Fruit fly (Drosophila melanogaster) whole organism, embryonic: ENCODE results near the gene par-6.

Experiments
- Aef1 ChIP-seq: fragments of 200-800 bp; sonication (Bioruptor generic); IDR thresholded peaks from 3 replicates; pipeline ENCODE4 v1.3.6; 2022; ENCODE audit warnings: missing biosample characterization, missing genetic modification characterization
- B-H1 ChIP-seq: fragments of 200-800 bp; sonication (Bioruptor generic); IDR thresholded peaks from 3 replicates; pipeline ENCODE4 v1.3.6; 2022; ENCODE audit warnings: missing biosample characterization, missing genetic modification characterization
- C15 ChIP-seq: fragments of 200-800 bp; sonication (Bioruptor generic); IDR thresholded peaks from 3 replicates; pipeline ENCODE4 v1.3.6; 2022; ENCODE audit warnings: missing biosample characterization, missing genetic modification characterization
- CG10147 ChIP-seq: fragments of 200-800 bp; sonication (Bioruptor generic); optimal IDR thresholded peaks from 2 replicates; lab custom pipeline; 2019; ENCODE audit warnings: missing biosample characterization, mild to moderate bottlenecking, missing genetic modification characterization, moderate library complexity
- CG10462 ChIP-seq: fragments of 200-800 bp; sonication (Bioruptor generic); optimal IDR thresholded peaks from 2 replicates; lab custom pipeline; 2016; ENCODE audit warnings: missing biosample characterization, missing genetic modification characterization
- CG11247 ChIP-seq: fragments of 200-800 bp; sonication (Bioruptor generic); IDR thresholded peaks from 2 replicates; pipeline ENCODE4 v1.3.6; 2022; ENCODE audit warnings: missing biosample characterization, missing genetic modification characterization
- CG11560 ChIP-seq: fragments of 200-800 bp; sonication (Bioruptor generic); IDR thresholded peaks from 3 replicates; pipeline ENCODE4 v1.3.6; 2022; ENCODE audit warnings: missing biosample characterization, missing genetic modification characterization
- CG11695 ChIP-seq: fragments of 200-800 bp; sonication (Bioruptor generic); IDR thresholded peaks from 3 replicates; pipeline ENCODE4 v1.3.6; 2022; ENCODE audit warnings: missing biosample characterization, missing genetic modification characterization
- CG12391 ChIP-seq: fragments of 200-800 bp; sonication (Bioruptor generic); optimal IDR thresholded peaks from 3 replicates; lab custom pipeline; 2018; ENCODE audit warnings: missing biosample characterization, mild to moderate bottlenecking, missing genetic modification characterization, moderate library complexity
- CG13624 ChIP-seq: fragments of 200-800 bp; sonication (Bioruptor generic); optimal IDR thresholded peaks from 2 replicates; lab custom pipeline; 2016; ENCODE audit warnings: missing biosample characterization, missing genetic modification characterization
- CG1792 ChIP-seq: fragments of 200-800 bp; sonication (Bioruptor generic); optimal IDR thresholded peaks from 2 replicates; lab custom pipeline; 2016; ENCODE audit warnings: missing biosample characterization, missing genetic modification characterization
- CG18619 ChIP-seq: fragments of 200-800 bp; sonication (Bioruptor generic); optimal IDR thresholded peaks from 3 replicates; lab custom pipeline; 2017; ENCODE audit warnings: missing biosample characterization, mild to moderate bottlenecking, missing genetic modification characterization
- CG2199 ChIP-seq: fragments of 200-800 bp; sonication (Bioruptor generic); IDR thresholded peaks from 3 replicates; pipeline ENCODE4 v1.3.6; 2022; ENCODE audit warnings: missing biosample characterization, missing genetic modification characterization
- CG3726 ChIP-seq: fragments of 200-800 bp; sonication (Bioruptor generic); IDR thresholded peaks from 3 replicates; pipeline ENCODE4, ENCODE4 v1.3.6; 2022; ENCODE audit warnings: missing biosample characterization, missing genetic modification characterization
- CG4360 ChIP-seq: fragments of 200-800 bp; sonication (Bioruptor generic); IDR thresholded peaks from 2 replicates; pipeline ENCODE4 v1.3.6; 2022; ENCODE audit warnings: missing biosample characterization, missing genetic modification characterization
- CG4854 ChIP-seq: fragments of 200-800 bp; sonication (Bioruptor generic); optimal IDR thresholded peaks from 2 replicates; lab custom pipeline; 2016; ENCODE audit warnings: missing biosample characterization, missing genetic modification characterization, inconsistent platforms
- CG5180 ChIP-seq: fragments of 200-800 bp; sonication (Bioruptor generic); optimal IDR thresholded peaks from 3 replicates; lab custom pipeline; 2017; ENCODE audit warnings: missing biosample characterization, missing genetic modification characterization, mild to moderate bottlenecking, moderate library complexity, missing genetic modification reagents
- CG6175 ChIP-seq: fragments of 200-800 bp; sonication (Bioruptor generic); IDR thresholded peaks from 3 replicates; pipeline ENCODE4 v1.3.6; 2022; ENCODE audit warnings: missing biosample characterization, missing genetic modification characterization
- CG6689 ChIP-seq: fragments of 200-800 bp; sonication (Bioruptor generic); IDR thresholded peaks from 2 replicates; pipeline ENCODE4 v1.3.6; 2022; ENCODE audit warnings: missing biosample characterization, missing genetic modification characterization
- CG6813 ChIP-seq: fragments of 200-800 bp; sonication (Bioruptor generic); optimal IDR thresholded peaks from 2 replicates; lab custom pipeline; 2017; ENCODE audit warnings: missing biosample characterization, missing genetic modification characterization, mild to moderate bottlenecking, moderate library complexity, missing genetic modification reagents
- CG7372 ChIP-seq: fragments of 200-800 bp; sonication (Bioruptor generic); IDR thresholded peaks from 2 replicates; pipeline ENCODE4 v1.3.6; 2022; ENCODE audit warnings: missing biosample characterization, missing genetic modification characterization
- CG8089 ChIP-seq: fragments of 200-800 bp; sonication (Bioruptor generic); optimal IDR thresholded peaks from 3 replicates; lab custom pipeline; 2016; ENCODE audit warnings: missing biosample characterization, missing genetic modification characterization
- Chrac-16 ChIP-seq: fragments of 200-800 bp; sonication (Bioruptor generic); optimal IDR thresholded peaks from 3 replicates; lab custom pipeline; 2016; ENCODE audit warnings: missing biosample characterization, missing genetic modification characterization
- Drgx ChIP-seq: fragments of 200-800 bp; sonication (Bioruptor generic); IDR thresholded peaks from 2 replicates; pipeline ENCODE4 v1.3.6; 2022; ENCODE audit warnings: missing biosample characterization, missing genetic modification characterization
- NC2α ChIP-seq: fragments of 200-800 bp; sonication (Bioruptor generic); optimal IDR thresholded peaks from 2 replicates; lab custom pipeline; 2016; ENCODE audit warnings: missing biosample characterization, missing genetic modification characterization
- NFAT ChIP-seq: fragments of 200-800 bp; sonication (Bioruptor generic); IDR thresholded peaks from 2 replicates; pipeline ENCODE4 v1.3.6; 2022; ENCODE audit warnings: missing biosample characterization, missing genetic modification characterization
- Nf-YA ChIP-seq: fragments of 200-800 bp; sonication (Bioruptor generic); IDR thresholded peaks from 2 replicates; pipeline ENCODE4 v1.3.6; 2022; ENCODE audit warnings: missing biosample characterization, missing genetic modification characterization
- Sry-β ChIP-seq: fragments of 200-800 bp; sonication (Bioruptor generic); optimal IDR thresholded peaks from 2 replicates; lab custom pipeline; 2018; ENCODE audit warnings: missing biosample characterization, mild to moderate bottlenecking, missing genetic modification characterization, moderate library complexity
- Vsx1 ChIP-seq: fragments of 200-800 bp; sonication (Bioruptor generic); optimal IDR thresholded peaks from 2 replicates; lab custom pipeline; 2017; ENCODE audit warnings: missing biosample characterization, mild to moderate bottlenecking, missing genetic modification characterization, missing genetic modification reagents
- Xrp1 ChIP-seq: fragments of 200-800 bp; sonication (Bioruptor generic); IDR thresholded peaks from 2 replicates; pipeline ENCODE4 v1.3.6; 2022; ENCODE audit warnings: missing biosample characterization, missing genetic modification characterization
- YL-1 ChIP-seq: fragments of 200-800 bp; sonication (Bioruptor generic); optimal IDR thresholded peaks from 3 replicates; lab custom pipeline; 2017; ENCODE audit warnings: missing biosample characterization, mild to moderate bottlenecking, missing genetic modification characterization
- amos ChIP-seq: fragments of 200-800 bp; sonication (Bioruptor generic); IDR thresholded peaks from 2 replicates; pipeline ENCODE4 v1.3.6; 2022; ENCODE audit warnings: missing biosample characterization, missing genetic modification characterization; ENCODE audit not compliant: partially characterized antibody
- ase ChIP-seq: fragments of 200-800 bp; sonication (Bioruptor generic); IDR thresholded peaks from 3 replicates; pipeline ENCODE4 v1.3.6; 2022; ENCODE audit warnings: missing biosample characterization, missing genetic modification characterization
- crc ChIP-seq: fragments of 200-800 bp; sonication (Bioruptor generic); optimal IDR thresholded peaks from 2 replicates; lab custom pipeline; 2016; ENCODE audit warnings: missing biosample characterization, missing genetic modification characterization
- crol ChIP-seq: fragments of 200-800 bp; sonication (Bioruptor generic); IDR thresholded peaks from 2 replicates; pipeline ENCODE4 v1.3.6; 2022; ENCODE audit warnings: missing biosample characterization, missing genetic modification characterization
- dimm ChIP-seq: fragments of 200-800 bp; sonication (Bioruptor generic); IDR thresholded peaks from 2 replicates; pipeline ENCODE4 v1.3.6; 2022; ENCODE audit warnings: missing biosample characterization, missing genetic modification characterization
- dpn ChIP-seq, 2 experiments: fragments of 200-800 bp; sonication (Bioruptor generic); optimal IDR thresholded peaks; 3 replicates each; lab custom pipeline; 2016; ENCODE audit warnings: missing biosample characterization in 2 of 2, missing genetic modification characterization in 2 of 2
- dysf ChIP-seq: fragments of 200-800 bp; sonication (Bioruptor generic); IDR thresholded peaks from 3 replicates; pipeline ENCODE4 v1.3.6; 2022; ENCODE audit warnings: missing biosample characterization, missing genetic modification characterization
- ems ChIP-seq: fragments of 200-800 bp; sonication (Bioruptor generic); optimal IDR thresholded peaks from 3 replicates; lab custom pipeline; 2016; ENCODE audit warnings: missing biosample characterization, missing genetic modification characterization
- en ChIP-seq: fragments of 200-800 bp; sonication (Bioruptor generic); optimal IDR thresholded peaks from 2 replicates; lab custom pipeline; 2016; ENCODE audit warnings: missing biosample characterization, missing genetic modification characterization
- eve ChIP-seq, 2 experiments: fragments of >200 bp; optimal IDR thresholded peaks; 2 replicates each; lab custom pipeline; 2017; ENCODE audit warnings: missing biosample characterization in 2 of 2, missing genetic modification characterization in 2 of 2
- fu2 ChIP-seq: fragments of 200-800 bp; sonication (Bioruptor generic); optimal IDR thresholded peaks from 2 replicates; lab custom pipeline; 2016; ENCODE audit warnings: missing biosample characterization, missing genetic modification characterization
- grau ChIP-seq: fragments of 200-800 bp; optimal IDR thresholded peaks from 3 replicates; lab custom pipeline; 2019; ENCODE audit warnings: missing biosample characterization, mild to moderate bottlenecking, missing genetic modification characterization, moderate library complexity
- grn ChIP-seq: fragments of 200-800 bp; sonication (Bioruptor generic); optimal IDR thresholded peaks from 3 replicates; lab custom pipeline; 2017; ENCODE audit warnings: missing biosample characterization, missing genetic modification characterization
- ind ChIP-seq: fragments of 200-800 bp; sonication (Bioruptor generic); optimal IDR thresholded peaks from 3 replicates; lab custom pipeline; 2016; ENCODE audit warnings: missing biosample characterization, missing genetic modification characterization
- pfk ChIP-seq: fragments of 200-800 bp; sonication (Bioruptor generic); optimal IDR thresholded peaks from 2 replicates; lab custom pipeline; 2018; ENCODE audit warnings: missing biosample characterization, mild to moderate bottlenecking, missing genetic modification characterization, moderate library complexity
- sima ChIP-seq: fragments of 200-800 bp; sonication (Bioruptor generic); optimal IDR thresholded peaks from 2 replicates; lab custom pipeline; 2016; ENCODE audit warnings: missing biosample characterization, missing genetic modification characterization
- stc ChIP-seq: fragments of 200-800 bp; sonication (Bioruptor generic); IDR thresholded peaks from 2 replicates; pipeline ENCODE4 v1.3.6; 2022; ENCODE audit warnings: missing biosample characterization, missing genetic modification characterization
- tll ChIP-seq, 2 experiments: fragments of 200-800 bp in 1 of 2; fragments of >200 bp in 1 of 2; sonication (Bioruptor generic) in 1 of 2; optimal IDR thresholded peaks; 2 replicates each; lab custom pipeline; 2017 to 2019; ENCODE audit warnings: missing biosample characterization in 2 of 2, missing genetic modification characterization in 2 of 2, mild to moderate bottlenecking in 1 of 2, moderate library complexity in 1 of 2
- tx ChIP-seq: fragments of 200-800 bp; sonication (Bioruptor generic); optimal IDR thresholded peaks from 2 replicates; lab custom pipeline; 2016; ENCODE audit warnings: missing biosample characterization, missing genetic modification characterization
- usp ChIP-seq: fragments of >200 bp; optimal IDR thresholded peaks from 2 replicates; lab custom pipeline; 2017; ENCODE audit warnings: missing biosample characterization, missing genetic modification characterization
- z ChIP-seq: fragments of 200-800 bp; sonication (Bioruptor generic); IDR thresholded peaks from 3 replicates; pipeline ENCODE4 v1.3.6; 2022; ENCODE audit warnings: missing biosample characterization, missing genetic modification characterization

par-6 gene

dm6 chrX:17713740-17714135 is 10.6 kb downstream of the par-6 start (continued):
- TF ChIP-seq CG12391, result peak; percentile 42
- TF ChIP-seq CG6813 (GFP tag; lab: Kevin White, UChicago), result peak; percentile 42
- no peak for TF ChIP-seq tll (GFP tag; optimal IDR thresholded peaks at IDR 0.05; lab: Kevin White, UChicago)
- peak; percentile 29 for TF ChIP-seq CG18619 (GFP tag; lab: Kevin White, UChicago)
- TF ChIP-seq CG6175 (GFP tag; lab: Robert Waterston, UW), result peak; percentile 32; the same call in 1 of the 3 replicates
- TF ChIP-seq dysf (GFP tag; lab: Robert Waterston, UW), result peak; percentile 86
- peak; percentile 39; the same call in 2 of the 3 replicates for TF ChIP-seq CG11695 (GFP tag; lab: Robert Waterston, UW)
- TF ChIP-seq Nf-YA (GFP tag; lab: Robert Waterston, UW), result peak; percentile 78
- peak; percentile 31 for TF ChIP-seq sima (GFP tag; lab: Kevin White, UChicago)
- TF ChIP-seq crc (GFP tag; lab: Kevin White, UChicago), result peak; percentile 48
- TF ChIP-seq CG7372 (GFP tag; lab: Robert Waterston, UW), result peak; percentile 75
- TF ChIP-seq CG11560 (tag; lab: Robert Waterston, UW), result peak; percentile 48; the same call in 2 of the 3 replicates
- TF ChIP-seq NFAT (GFP tag; lab: Robert Waterston, UW), result peak; percentile 72
- TF ChIP-seq YL-1, result no peak
- peak; percentile 43; the same call in 1 of the 2 replicates for TF ChIP-seq CG4360 (GFP tag; lab: Robert Waterston, UW)
- TF ChIP-seq pfk (GFP tag; lab: Kevin White, UChicago), result no peak
- peak; percentile 72; the same call in 1 of the 3 replicates for TF ChIP-seq CG2199 (GFP tag; lab: Robert Waterston, UW)
- TF ChIP-seq B-H1 (GFP tag; lab: Robert Waterston, UW), result peak; percentile 70
- TF ChIP-seq Xrp1 (GFP tag; lab: Robert Waterston, UW), result peak; percentile 86
- TF ChIP-seq CG13624, result peak; percentile 38
- peak; percentile 63 for TF ChIP-seq ems (GFP tag; lab: Kevin White, UChicago)
- TF ChIP-seq ind (GFP tag; lab: Kevin White, UChicago), result peak; percentile 82
- TF ChIP-seq CG10147 (GFP tag; lab: Kevin White, UChicago), result no peak
- TF ChIP-seq C15 (GFP tag; lab: Robert Waterston, UW), result peak; percentile 41; the same call in 1 of the 3 replicates
- peak; percentile 66 for TF ChIP-seq tx (GFP tag; lab: Kevin White, UChicago)
- no peak for TF ChIP-seq Vsx1
- TF ChIP-seq z (GFP tag; lab: Robert Waterston, UW), result no peak
- peak; percentile 87 for TF ChIP-seq Aef1 (GFP tag; lab: Robert Waterston, UW)
- TF ChIP-seq CG4854 (GFP tag; lab: Kevin White, UChicago), result peak; percentile 16
- TF ChIP-seq CG10462 (GFP tag; lab: Kevin White, UChicago), result no peak
- TF ChIP-seq stc, result peak; percentile 61
- TF ChIP-seq amos (GFP tag; lab: Robert Waterston, UW), result no peak
- no peak for TF ChIP-seq usp (GFP tag; lab: Kevin White, UChicago)
- peak; percentile 83 for TF ChIP-seq CG3726 (GFP tag; lab: Robert Waterston, UW)
- peak; percentile 95 for TF ChIP-seq grau
- TF ChIP-seq dpn (GFP tag; optimal IDR thresholded peaks at IDR 0.05; lab: Kevin White, UChicago), result peak; percentile 70 to 76
- no peak for TF ChIP-seq grn (GFP tag; lab: Kevin White, UChicago)
- peak; percentile 70 for TF ChIP-seq Chrac-16 (GFP tag; lab: Kevin White, UChicago)
- TF ChIP-seq CG1792 (GFP tag; lab: Kevin White, UChicago), result peak; percentile 57
- peak; percentile 67; the same call in 1 of the 2 replicates for TF ChIP-seq dimm (GFP tag; lab: Robert Waterston, UW)
- peak; percentile 68; the same call in 1 of the 2 replicates for TF ChIP-seq CG6689
- TF ChIP-seq CG5180 (GFP tag; lab: Kevin White, UChicago), result no peak
- TF ChIP-seq ase, result peak; percentile 80
- TF ChIP-seq Sry-β (GFP tag; lab: Kevin White, UChicago), result no peak
- TF ChIP-seq fu2 (GFP tag; lab: Kevin White, UChicago), result peak; percentile 32
- peak; percentile 76 for TF ChIP-seq CG11247 (GFP tag; lab: Robert Waterston, UW)
- TF ChIP-seq eve (GFP tag; optimal IDR thresholded peaks at IDR 0.05; lab: Kevin White, UChicago), result peak in 1 of 2 experiments; percentile 88
- peak; percentile 47 for TF ChIP-seq crol (GFP tag; lab: Robert Waterston, UW)
- peak; percentile 64 for TF ChIP-seq CG8089 (GFP tag; lab: Kevin White, UChicago)
- TF ChIP-seq en (GFP tag; lab: Kevin White, UChicago), result peak; percentile 2
- peak; percentile 39 for TF ChIP-seq NC2α (GFP tag; lab: Kevin White, UChicago)
- TF ChIP-seq Drgx, result peak; percentile 72
